Worm (Caenorhabditis elegans) whole organism, L4 larva: ENCODE results near the gene T11F9.22.

Source experiments
- ama-1 ChIP-seq: fragments of 150-350 bp; optimal IDR thresholded peaks from 2 replicates; lab custom pipeline; 2014; ENCODE audit warnings: inconsistent platforms, mixed read lengths
- lin-38 ChIP-seq: fragments of 200-800 bp; sonication (Bioruptor generic); IDR thresholded peaks from 2 replicates; pipeline ENCODE4 v1.3.6; 2022; ENCODE audit warnings: missing genetic modification reagents, missing genetic modification characterization, missing compliant biosample characterization
- pha-4 ChIP-seq, 2 experiments: fragments of 150-350 bp in 1 of 2; fragments of 200-800 bp in 1 of 2; sonication (Bioruptor generic) in 1 of 2; IDR thresholded peaks in 1 of 2; optimal IDR thresholded peaks in 1 of 2; 2 replicates each; pipeline versions ENCODE4 v1.3.6 to Lab custom; 2014 to 2022; ENCODE audit warnings: missing genetic modification characterization in 2 of 2, missing genetic modification reagents in 2 of 2, missing biosample characterization in 1 of 2, missing compliant biosample characterization in 1 of 2
- unc-62 ChIP-seq, 3 experiments: fragments of 150-350 bp in 1 of 3; sonication (generic microtip); optimal IDR thresholded peaks in 2 of 3; peaks in 1 of 3; 1 replicate in 1 of 3; 2 replicates in 2 of 3; lab custom pipeline; 2014 to 2017; ENCODE audit warnings: missing biosample characterization in 3 of 3, missing genetic modification characterization in 3 of 3, missing genetic modification reagents in 3 of 3, missing genotype in 1 of 3

DNA sequence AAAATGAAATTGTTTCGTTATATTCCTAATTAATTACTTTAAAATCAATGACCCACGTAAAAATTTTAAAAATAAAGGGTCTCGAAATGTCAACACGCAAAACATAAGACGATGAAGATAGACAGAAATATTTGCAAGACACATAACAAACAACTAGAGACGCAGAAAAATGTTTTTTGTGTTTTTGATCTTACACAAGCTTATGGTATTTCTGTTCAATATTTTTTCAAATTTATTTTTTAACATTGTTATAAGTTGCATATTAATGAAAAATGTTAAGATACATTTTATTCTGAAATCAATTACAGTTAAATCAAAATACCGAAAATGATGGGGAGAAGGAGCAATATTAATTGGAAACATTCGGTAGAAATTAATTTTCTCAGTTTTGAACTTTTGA, 33.9 kb downstream of the T11F9.22 start, which contains the start of gene C55A6.3:
- TF ChIP-seq unc-62 (GFP tag; optimal IDR thresholded peaks at IDR 0.05 in 1 of 2; lab: Kevin White, UChicago) (peak in 1 of 2 experiments; percentile 34), unc-62 (tag; optimal IDR thresholded peaks at IDR 0.05; lab: Kevin White, UChicago) (no peak), lin-38 (GFP tag; lab: Robert Waterston, UW) (no peak), pha-4 (GFP tag; IDR thresholded peaks at IDR 0.05; lab: Robert Waterston, UW) (no peak), pha-4 (tag; optimal IDR thresholded peaks at IDR 0.05; lab: Kevin White, UChicago) (no peak), ama-1 (lab: Kevin White, UChicago) (no peak)
